Worm (Caenorhabditis elegans) whole organism, late embryonic: Measurements from ENCODE around the gene Y37D8A.29.

Experiments
- C38D4.7 ChIP-seq: fragments of 200-800 bp; sonication (Bioruptor generic); optimal IDR thresholded peaks from 2 replicates; lab custom pipeline; 2018; ENCODE audit warnings: mild to moderate bottlenecking, missing genetic modification characterization, moderate library complexity, missing compliant biosample characterization
- F13H6.1 ChIP-seq: sonication (generic microtip); optimal IDR thresholded peaks from 2 replicates; lab custom pipeline; 2016; ENCODE audit warnings: missing genetic modification characterization, missing compliant biosample characterization
- K02D7.2 ChIP-seq: sonication (generic microtip); optimal IDR thresholded peaks from 2 replicates; lab custom pipeline; 2017; ENCODE audit warnings: mild to moderate bottlenecking, missing genetic modification characterization, missing compliant biosample characterization
- K09A11.1 ChIP-seq: sonication (generic microtip); optimal IDR thresholded peaks from 2 replicates; lab custom pipeline; 2017; ENCODE audit warnings: antibody characterized with exemption, mild to moderate bottlenecking, missing genetic modification characterization, missing compliant biosample characterization; ENCODE audit not compliant: insufficient read depth
- T23F11.4 ChIP-seq: fragments of 200-800 bp; sonication (Bioruptor generic); optimal IDR thresholded peaks from 2 replicates; lab custom pipeline; 2018; ENCODE audit warnings: mild to moderate bottlenecking, missing genetic modification characterization, missing compliant biosample characterization
- ceh-14 ChIP-seq: sonication (generic microtip); optimal IDR thresholded peaks from 2 replicates; lab custom pipeline; 2016; ENCODE audit warnings: missing genotype, missing genetic modification characterization, missing compliant biosample characterization
- ceh-19 ChIP-seq: fragments of 200-800 bp; sonication (Bioruptor generic); optimal IDR thresholded peaks from 2 replicates; lab custom pipeline; 2018; ENCODE audit warnings: mild to moderate bottlenecking, missing genetic modification characterization, missing compliant biosample characterization
- ceh-2 ChIP-seq: sonication (generic microtip); optimal IDR thresholded peaks from 2 replicates; lab custom pipeline; 2016; ENCODE audit warnings: missing genotype, missing genetic modification characterization, missing compliant biosample characterization
- ceh-31 ChIP-seq: sonication (generic microtip); optimal IDR thresholded peaks from 2 replicates; lab custom pipeline; 2016; ENCODE audit warnings: missing genetic modification characterization, missing compliant biosample characterization
- ceh-34 ChIP-seq: sonication (generic microtip); optimal IDR thresholded peaks from 2 replicates; lab custom pipeline; 2016; ENCODE audit warnings: mild to moderate bottlenecking, missing genetic modification characterization, missing compliant biosample characterization
- ceh-45 ChIP-seq: fragments of 200-800 bp; sonication (Bioruptor generic); IDR thresholded peaks from 2 replicates; pipeline ENCODE4 v1.3.6; 2022; ENCODE audit warnings: missing genetic modification reagents, missing genetic modification characterization, missing compliant biosample characterization
- ceh-48 ChIP-seq: sonication (generic microtip); optimal IDR thresholded peaks from 2 replicates; lab custom pipeline; 2016; ENCODE audit warnings: missing genetic modification characterization, inconsistent platforms, missing compliant biosample characterization
- ceh-6 ChIP-seq: fragments of 200-800 bp; sonication (Bioruptor generic); optimal IDR thresholded peaks from 2 replicates; lab custom pipeline; 2018; ENCODE audit warnings: mild to moderate bottlenecking, missing genetic modification characterization, missing compliant biosample characterization
- ceh-9 ChIP-seq: sonication (generic microtip); optimal IDR thresholded peaks from 2 replicates; lab custom pipeline; 2016; ENCODE audit warnings: mild to moderate bottlenecking, missing genetic modification characterization, inconsistent platforms, missing compliant biosample characterization
- dmd-4 ChIP-seq: sonication (generic microtip); optimal IDR thresholded peaks from 2 replicates; lab custom pipeline; 2016; ENCODE audit warnings: borderline replicate concordance, missing genetic modification characterization, missing compliant biosample characterization
- dve-1 ChIP-seq: sonication (generic microtip); optimal IDR thresholded peaks from 2 replicates; lab custom pipeline; 2017; ENCODE audit warnings: antibody characterized with exemption, mild to moderate bottlenecking, missing genetic modification characterization, missing compliant biosample characterization
- eyg-1 ChIP-seq: sonication (generic microtip); optimal IDR thresholded peaks from 2 replicates; lab custom pipeline; 2016; ENCODE audit warnings: missing genotype, missing genetic modification characterization, missing compliant biosample characterization
- fkh-10 ChIP-seq: fragments of 150-350 bp; optimal IDR thresholded peaks from 2 replicates; lab custom pipeline; 2014; ENCODE audit warnings: missing biosample characterization, missing genetic modification reagents, missing genetic modification characterization
- fkh-6 ChIP-seq: sonication (generic microtip); optimal IDR thresholded peaks from 2 replicates; lab custom pipeline; 2016; ENCODE audit warnings: missing genetic modification characterization, missing compliant biosample characterization
- hlh-15 ChIP-seq: sonication (generic microtip); optimal IDR thresholded peaks from 2 replicates; lab custom pipeline; 2016; ENCODE audit warnings: missing genetic modification characterization, missing compliant biosample characterization
- hlh-6 ChIP-seq: sonication (generic microtip); optimal IDR thresholded peaks from 2 replicates; lab custom pipeline; 2016; ENCODE audit warnings: missing genotype, missing genetic modification characterization, missing compliant biosample characterization
- hlh-8 ChIP-seq: sonication (generic microtip); optimal IDR thresholded peaks from 2 replicates; lab custom pipeline; 2016; ENCODE audit warnings: missing genotype, missing genetic modification characterization, missing compliant biosample characterization
- lin-11 ChIP-seq: fragments of 200-800 bp; sonication (Bioruptor generic); optimal IDR thresholded peaks from 2 replicates; lab custom pipeline; 2018; ENCODE audit warnings: mild to moderate bottlenecking, missing genetic modification characterization, missing compliant biosample characterization
- madf-2 ChIP-seq: sonication (generic microtip); optimal IDR thresholded peaks from 2 replicates; lab custom pipeline; 2017; ENCODE audit warnings: missing genetic modification characterization, missing compliant biosample characterization
- nfya-1 ChIP-seq: sonication (generic microtip); optimal IDR thresholded peaks from 2 replicates; lab custom pipeline; 2017; ENCODE audit warnings: missing genetic modification characterization, mild to moderate bottlenecking, missing compliant biosample characterization, antibody characterized with exemption, moderate library complexity
- nhr-232 ChIP-seq: sonication (generic microtip); optimal IDR thresholded peaks from 2 replicates; lab custom pipeline; 2016; ENCODE audit warnings: missing genetic modification characterization, missing compliant biosample characterization
- npax-4 ChIP-seq: sonication (generic microtip); optimal IDR thresholded peaks from 2 replicates; lab custom pipeline; 2016; ENCODE audit warnings: missing genetic modification characterization, missing compliant biosample characterization
- pag-3 ChIP-seq: sonication (generic microtip); optimal IDR thresholded peaks from 2 replicates; lab custom pipeline; 2016; ENCODE audit warnings: missing compliant biosample characterization, missing genetic modification characterization, borderline replicate concordance
- pat-9 ChIP-seq: fragments of 200-800 bp; sonication (Bioruptor generic); optimal IDR thresholded peaks from 2 replicates; lab custom pipeline; 2018; ENCODE audit warnings: mild to moderate bottlenecking, missing genetic modification characterization, moderate library complexity, missing compliant biosample characterization
- pax-1 ChIP-seq: fragments of 150-350 bp; optimal IDR thresholded peaks from 2 replicates; lab custom pipeline; 2014; ENCODE audit warnings: missing biosample characterization, missing genetic modification characterization
- pha-2 ChIP-seq: sonication (generic microtip); optimal IDR thresholded peaks from 2 replicates; lab custom pipeline; 2017; ENCODE audit warnings: mild to moderate bottlenecking, missing genetic modification characterization, missing compliant biosample characterization
- pqm-1 ChIP-seq: sonication (generic microtip); optimal IDR thresholded peaks from 2 replicates; lab custom pipeline; 2016; ENCODE audit warnings: missing genetic modification characterization, missing compliant biosample characterization
- pros-1 ChIP-seq: fragments of 150-350 bp; optimal IDR thresholded peaks from 2 replicates; lab custom pipeline; 2014; ENCODE audit warnings: missing biosample characterization, missing genetic modification reagents, missing genetic modification characterization
- rnt-1 ChIP-seq: sonication (generic microtip); optimal IDR thresholded peaks from 2 replicates; lab custom pipeline; 2016; ENCODE audit warnings: missing genetic modification characterization, missing compliant biosample characterization
- sox-2 ChIP-seq: fragments of 200-800 bp; sonication (Bioruptor generic); IDR thresholded peaks from 2 replicates; pipeline ENCODE4 v1.3.6; 2022; ENCODE audit warnings: missing genetic modification reagents, missing genetic modification characterization, missing compliant biosample characterization
- sox-4 ChIP-seq: sonication (generic microtip); optimal IDR thresholded peaks from 2 replicates; lab custom pipeline; 2017; ENCODE audit warnings: mild to moderate bottlenecking, missing genetic modification characterization, inconsistent platforms, missing compliant biosample characterization
- syd-9 ChIP-seq: sonication (generic microtip); optimal IDR thresholded peaks from 2 replicates; lab custom pipeline; 2016; ENCODE audit warnings: mild to moderate bottlenecking, missing genetic modification characterization, moderate library complexity, missing compliant biosample characterization
- tbx-2 ChIP-seq: sonication (generic microtip); optimal IDR thresholded peaks from 2 replicates; lab custom pipeline; 2016; ENCODE audit warnings: missing genetic modification characterization, missing compliant biosample characterization
- tbx-7 ChIP-seq: sonication (generic microtip); optimal IDR thresholded peaks from 2 replicates; lab custom pipeline; 2016; ENCODE audit warnings: missing genotype, missing genetic modification characterization, missing compliant biosample characterization
- unc-42 ChIP-seq: sonication (generic microtip); optimal IDR thresholded peaks from 2 replicates; lab custom pipeline; 2016; ENCODE audit warnings: missing genotype, missing genetic modification characterization, missing compliant biosample characterization

The Y37D8A.29 gene

DNA sequence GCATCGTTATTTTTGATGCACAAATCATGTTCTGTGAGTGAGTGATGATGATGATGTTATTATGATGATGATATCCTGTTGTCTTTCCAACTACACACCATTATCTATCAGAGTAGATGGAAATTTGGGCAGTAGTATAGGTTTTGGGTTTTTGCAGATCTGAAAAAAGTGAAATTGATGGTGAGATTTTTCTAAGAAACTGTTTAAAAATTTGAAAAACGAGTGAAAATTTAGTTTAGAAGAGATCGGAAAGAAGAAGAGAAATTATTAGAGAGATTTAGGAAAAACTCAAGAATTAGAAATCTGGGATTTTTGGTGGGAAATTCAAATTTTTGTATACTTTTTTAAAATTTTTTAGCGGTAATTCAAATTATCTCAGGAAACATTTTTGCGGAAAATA, at the start of gene Y37D8A.29, which contains the start of gene unc-71:
Gene Y37D8A.29 (minus strand): TSS at position 101 of the 400 bp plus-strand sequence.
Gene unc-71 (minus strand): TSS at position 159 of the 400 bp plus-strand sequence.
- TF ChIP-seq hlh-6 (tag; lab: Kevin White, UChicago) (no peak), pqm-1 (no peak), K02D7.2 (tag; lab: Kevin White, UChicago) (no peak), T23F11.4 (GFP tag; lab: Kevin White, UChicago) (no peak), ceh-19 (GFP tag; lab: Kevin White, UChicago) (no peak), syd-9 (tag; lab: Kevin White, UChicago) (no peak), dmd-4 (tag; lab: Kevin White, UChicago) (no peak), pros-1 (tag; lab: Kevin White, UChicago) (no peak), ceh-48 (tag; lab: Kevin White, UChicago) (no peak), npax-4 (tag; lab: Kevin White, UChicago) (no peak), pag-3 (tag; lab: Kevin White, UChicago) (no peak), ceh-45 (GFP tag; lab: Robert Waterston, UW) (no peak), K09A11.1 (tag; lab: Kevin White, UChicago) (no peak)

DNA sequence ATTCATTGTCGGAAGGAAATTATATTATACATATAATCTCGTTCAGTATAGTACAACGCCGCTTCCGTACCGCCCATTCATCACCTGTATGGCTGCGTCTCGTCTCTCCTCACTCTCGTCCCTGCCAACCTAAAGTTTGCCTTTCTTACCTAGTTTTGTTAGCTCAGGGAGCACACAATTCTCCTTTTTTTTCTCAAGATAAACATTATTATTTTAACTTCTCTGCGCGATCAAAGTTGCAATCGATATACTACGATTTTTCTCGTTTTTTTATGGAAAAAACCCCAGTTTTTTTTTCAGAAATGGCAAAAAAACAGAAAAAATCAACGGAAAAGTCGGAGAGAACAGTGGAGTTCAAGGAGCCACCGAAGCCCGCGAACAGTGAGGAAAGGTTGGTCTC, 42.9 kb upstream of the Y37D8A.29 start, which contains the start of gene epg-3:
Gene epg-3 (plus strand): TSS at position 301 of the 400 bp plus-strand sequence.
- TF ChIP-seq madf-2 (tag; lab: Kevin White, UChicago): no peak
- TF ChIP-seq ceh-14 (tag; lab: Kevin White, UChicago): no peak
- no peak for TF ChIP-seq dmd-4 (tag; lab: Kevin White, UChicago)
- TF ChIP-seq tbx-2: no peak
- no peak for TF ChIP-seq nhr-232 (tag; lab: Kevin White, UChicago)
- no peak for TF ChIP-seq ceh-45 (GFP tag; lab: Robert Waterston, UW)
- no peak for TF ChIP-seq ceh-2 (tag; lab: Kevin White, UChicago)
- no peak for TF ChIP-seq hlh-15
- no peak for TF ChIP-seq hlh-8 (tag; lab: Kevin White, UChicago)
- no peak for TF ChIP-seq rnt-1 (tag; lab: Kevin White, UChicago)
- TF ChIP-seq, all 69 proteins: peak for 0

DNA sequence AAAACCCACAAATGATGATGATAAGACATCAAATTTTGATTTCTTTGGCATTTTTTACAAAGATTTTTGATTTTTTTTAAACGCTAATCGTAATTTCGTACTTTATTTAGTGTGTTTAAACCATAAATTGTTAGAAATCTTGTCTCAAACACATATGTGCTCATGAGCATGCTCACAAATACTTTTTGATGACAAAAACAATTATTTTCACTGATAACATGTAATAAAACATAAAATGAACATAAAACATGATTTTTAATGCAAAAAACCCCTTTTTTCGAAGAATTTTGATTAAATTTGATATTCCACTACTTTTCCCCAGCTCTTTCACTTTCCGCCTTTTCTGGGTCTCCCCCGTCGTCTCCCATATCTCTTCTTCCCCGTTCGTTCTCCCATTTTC, 41.3 kb upstream of the Y37D8A.29 start:
- TF ChIP-seq ceh-2 (tag; lab: Kevin White, UChicago) (no peak), fkh-6 (tag; lab: Kevin White, UChicago) (no peak), sox-4 (tag; lab: Kevin White, UChicago) (no peak), ceh-19 (GFP tag; lab: Kevin White, UChicago) (no peak), ceh-9 (tag; lab: Kevin White, UChicago) (no peak), ceh-31 (no peak), dve-1 (tag; lab: Kevin White, UChicago) (no peak), C38D4.7 (GFP tag; lab: Kevin White, UChicago) (no peak), ceh-6 (GFP tag; lab: Kevin White, UChicago) (no peak)

DNA sequence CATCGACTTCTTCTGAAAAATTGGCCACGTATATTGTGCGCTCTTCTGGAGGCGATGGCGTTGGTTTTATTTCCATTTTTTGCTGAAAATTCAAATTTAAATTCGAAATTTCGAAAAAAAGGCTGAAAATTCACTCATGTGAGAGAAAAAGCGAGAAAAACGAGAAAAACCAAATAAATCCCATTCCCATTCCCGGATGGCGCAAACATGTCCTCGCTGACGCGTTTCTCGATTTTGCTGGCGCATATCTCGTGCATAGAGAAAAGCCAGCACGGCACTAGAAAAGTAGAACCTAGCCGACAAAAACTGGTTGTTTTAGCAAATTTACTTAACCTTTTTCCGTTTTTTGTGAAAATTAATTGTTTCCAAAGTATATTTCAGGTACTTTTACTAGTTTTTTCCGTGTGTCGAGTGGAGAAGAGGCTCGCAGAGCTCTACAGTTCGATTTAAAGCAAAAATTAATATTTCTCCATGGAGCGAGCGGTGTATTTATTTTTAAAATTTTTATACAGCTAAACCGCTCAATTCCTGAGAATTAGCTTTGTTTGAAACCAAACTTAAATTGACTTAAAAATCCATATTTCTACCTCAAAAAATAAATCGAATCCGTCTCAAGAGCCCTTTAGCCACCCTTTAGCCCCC, 40.4 kb upstream of the Y37D8A.29 start, which contains the start of gene rbm-7:
Gene rbm-7 (minus strand): TSS at position 82 of the 642 bp plus-strand sequence.
- TF ChIP-seq nfya-1 (tag; lab: Kevin White, UChicago): peak; percentile 32
- TF ChIP-seq K02D7.2 (tag; lab: Kevin White, UChicago): peak; percentile 59
- TF ChIP-seq ceh-31: peak; percentile 6
- TF ChIP-seq ceh-14 (tag; lab: Kevin White, UChicago): no peak
- TF ChIP-seq ceh-34 (tag; lab: Kevin White, UChicago): peak; percentile 2

DNA sequence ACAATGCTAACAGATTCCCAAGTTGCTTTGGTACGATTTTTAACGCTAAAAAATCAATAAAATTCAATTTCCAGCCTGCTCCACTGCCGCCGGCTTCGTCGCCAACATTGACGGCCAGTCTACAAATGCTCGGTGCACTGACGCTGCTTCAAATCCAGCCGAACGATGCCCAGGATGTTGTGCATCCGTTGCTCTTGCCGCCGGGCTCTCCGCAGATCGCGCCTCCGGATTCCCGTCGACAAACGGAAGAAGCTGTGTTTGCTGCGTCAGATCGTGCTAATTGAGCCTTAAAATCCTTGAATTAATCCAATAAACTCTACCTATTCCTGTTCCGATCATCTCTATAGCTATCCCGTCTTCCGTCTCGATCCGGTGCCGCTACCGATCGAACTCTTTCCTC, 39.6 kb upstream of the Y37D8A.29 start:
- TF ChIP-seq fkh-10 (GFP tag; lab: Kevin White, UChicago): no peak
- TF ChIP-seq pat-9 (tag; lab: Kevin White, UChicago): no peak
- TF ChIP-seq sox-4 (tag; lab: Kevin White, UChicago): no peak
- no peak for TF ChIP-seq pha-2 (tag; lab: Kevin White, UChicago)
- no peak for TF ChIP-seq K02D7.2 (tag; lab: Kevin White, UChicago)
- no peak for TF ChIP-seq tbx-7 (tag; lab: Kevin White, UChicago)
- no peak for TF ChIP-seq unc-42 (tag; lab: Kevin White, UChicago)
- TF ChIP-seq sox-2 (GFP tag; lab: Robert Waterston, UW): no peak
- no peak for TF ChIP-seq F13H6.1 (tag; lab: Kevin White, UChicago)
- no peak for TF ChIP-seq pax-1 (tag; lab: Kevin White, UChicago)
- no peak for TF ChIP-seq rnt-1 (tag; lab: Kevin White, UChicago)
- TF ChIP-seq eyg-1: no peak
- no peak for TF ChIP-seq lin-11
- no peak for TF ChIP-seq ceh-9 (tag; lab: Kevin White, UChicago)
